Worm (Caenorhabditis elegans): Measurements from ENCODE around the gene pes-8.

pes-8 gene

ce11 chrX:9266512-9266911, 14.9 kb downstream of the pes-8 start:
- TF ChIP-seq unc-120 (tag; optimal IDR thresholded peaks at IDR 0.05; ENCODE audit: poor library complexity, severe bottlenecking) (no peak), drap-1 (GFP tag; optimal IDR thresholded peaks at IDR 0.05) (no peak), nhr-2 (tag; optimal IDR thresholded peaks at IDR 0.05) (no peak), nhr-76 (tag; optimal IDR thresholded peaks at IDR 0.05) (no peak), unc-39 (tag; optimal IDR thresholded peaks at IDR 0.05) (no peak), unc-62 (GFP tag; optimal IDR thresholded peaks at IDR 0.05) (no peak), nhr-12 (tag; optimal IDR thresholded peaks at IDR 0.05) (no peak)

- TF ChIP-seq ham-2 (GFP tag; optimal IDR thresholded peaks at IDR 0.05) (no peak), nhr-76 (tag; optimal IDR thresholded peaks at IDR 0.05) (no peak), snpc-4 (tag; optimal IDR thresholded peaks at IDR 0.05) (no peak), lin-32 (GFP tag; optimal IDR thresholded peaks at IDR 0.05) (no peak), tbx-8 (GFP tag; optimal IDR thresholded peaks at IDR 0.05) (no peak), unc-39 (tag; optimal IDR thresholded peaks at IDR 0.05) (no peak), nhr-2 (tag; optimal IDR thresholded peaks at IDR 0.05) (no peak)
Measured at ce11 chrX:9268373-9268772, 16.8 kb downstream of the pes-8 start.

- TF ChIP-seq tbx-8 (GFP tag; optimal IDR thresholded peaks at IDR 0.05) (no peak), M03D4.4 (tag; optimal IDR thresholded peaks at IDR 0.05) (no peak), bed-3 (GFP tag; optimal IDR thresholded peaks at IDR 0.05) (no peak), elt-3 (tag; optimal IDR thresholded peaks at IDR 0.05) (no peak), ces-1 (GFP tag; optimal IDR thresholded peaks at IDR 0.05) (no peak), nhr-2 (tag; optimal IDR thresholded peaks at IDR 0.05) (no peak), unc-120 (tag; optimal IDR thresholded peaks at IDR 0.05; ENCODE audit: poor library complexity, severe bottlenecking) (no peak), lin-13 (tag; optimal IDR thresholded peaks at IDR 0.05) (no peak)
Measured at ce11 chrX:9270753-9271152, 19.2 kb downstream of the pes-8 start, which contains the start of gene B0416.5. B0416.5 (minus strand) TSS chrX:9270853.

- TF ChIP-seq drap-1 (GFP tag; optimal IDR thresholded peaks at IDR 0.05) (no peak), mls-2 (tag; optimal IDR thresholded peaks at IDR 0.05) (no peak), elt-1 (tag; optimal IDR thresholded peaks at IDR 0.05; ENCODE audit: borderline replicate concordance, insufficient read depth) (peak; percentile 60), ceh-43 (GFP tag; optimal IDR thresholded peaks at IDR 0.05) (no peak), snpc-4 (tag; optimal IDR thresholded peaks at IDR 0.05) (no peak), mep-1 (tag; optimal IDR thresholded peaks at IDR 0.05) (peak; percentile 11), nhr-76 (tag; optimal IDR thresholded peaks at IDR 0.05) (no peak), ztf-11 (tag; optimal IDR thresholded peaks at IDR 0.05) (no peak), bed-3 (GFP tag; optimal IDR thresholded peaks at IDR 0.05) (no peak), nhr-2 (tag; optimal IDR thresholded peaks at IDR 0.05) (no peak), unc-120 (tag; optimal IDR thresholded peaks at IDR 0.05; ENCODE audit: poor library complexity, severe bottlenecking) (no peak), zip-8 (tag; optimal IDR thresholded peaks at IDR 0.05) (no peak), unc-62 (GFP tag; optimal IDR thresholded peaks at IDR 0.05) (no peak), nhr-12 (tag; optimal IDR thresholded peaks at IDR 0.05) (no peak), ham-2 (GFP tag; optimal IDR thresholded peaks at IDR 0.05) (no peak), lin-32 (GFP tag; optimal IDR thresholded peaks at IDR 0.05) (no peak)
Measured at ce11 chrX:9271886-9272285, 20.3 kb downstream of the pes-8 start.

ce11 chrX:9274574-9274973, 23.0 kb downstream of the pes-8 start, which contains the start of gene B0416.10:
B0416.10 (minus strand) TSS chrX:9274674.
- TF ChIP-seq lin-32 (GFP tag; optimal IDR thresholded peaks at IDR 0.05) (no peak), ztf-11 (tag; optimal IDR thresholded peaks at IDR 0.05) (no peak), sem-2 (GFP tag; optimal IDR thresholded peaks at IDR 0.05) (no peak), tbx-8 (GFP tag; optimal IDR thresholded peaks at IDR 0.05) (no peak), mls-2 (tag; optimal IDR thresholded peaks at IDR 0.05) (no peak), blmp-1 (tag; optimal IDR thresholded peaks at IDR 0.05) (no peak), elt-1 (tag; optimal IDR thresholded peaks at IDR 0.05; ENCODE audit: borderline replicate concordance, insufficient read depth) (no peak), flh-1 (GFP tag; optimal IDR thresholded peaks at IDR 0.05) (no peak), M03D4.4 (tag; optimal IDR thresholded peaks at IDR 0.05) (no peak), elt-3 (tag; optimal IDR thresholded peaks at IDR 0.05) (no peak), ceh-39 (tag; optimal IDR thresholded peaks at IDR 0.05) (no peak), cnd-1 (tag; optimal IDR thresholded peaks at IDR 0.05) (no peak), nhr-237 (tag; optimal IDR thresholded peaks at IDR 0.05) (no peak), nhr-76 (tag; optimal IDR thresholded peaks at IDR 0.05) (no peak), unc-39 (tag; optimal IDR thresholded peaks at IDR 0.05) (no peak), sptf-1 (tag; optimal IDR thresholded peaks at IDR 0.05) (no peak), zip-8 (tag; optimal IDR thresholded peaks at IDR 0.05) (no peak), nhr-28 (tag; optimal IDR thresholded peaks at IDR 0.05) (no peak)

All from whole organism, mixed stage, embryonic.